Fruit fly (Drosophila melanogaster): ENCODE results near the gene Fkbp39.

Fkbp39 gene

DNA sequence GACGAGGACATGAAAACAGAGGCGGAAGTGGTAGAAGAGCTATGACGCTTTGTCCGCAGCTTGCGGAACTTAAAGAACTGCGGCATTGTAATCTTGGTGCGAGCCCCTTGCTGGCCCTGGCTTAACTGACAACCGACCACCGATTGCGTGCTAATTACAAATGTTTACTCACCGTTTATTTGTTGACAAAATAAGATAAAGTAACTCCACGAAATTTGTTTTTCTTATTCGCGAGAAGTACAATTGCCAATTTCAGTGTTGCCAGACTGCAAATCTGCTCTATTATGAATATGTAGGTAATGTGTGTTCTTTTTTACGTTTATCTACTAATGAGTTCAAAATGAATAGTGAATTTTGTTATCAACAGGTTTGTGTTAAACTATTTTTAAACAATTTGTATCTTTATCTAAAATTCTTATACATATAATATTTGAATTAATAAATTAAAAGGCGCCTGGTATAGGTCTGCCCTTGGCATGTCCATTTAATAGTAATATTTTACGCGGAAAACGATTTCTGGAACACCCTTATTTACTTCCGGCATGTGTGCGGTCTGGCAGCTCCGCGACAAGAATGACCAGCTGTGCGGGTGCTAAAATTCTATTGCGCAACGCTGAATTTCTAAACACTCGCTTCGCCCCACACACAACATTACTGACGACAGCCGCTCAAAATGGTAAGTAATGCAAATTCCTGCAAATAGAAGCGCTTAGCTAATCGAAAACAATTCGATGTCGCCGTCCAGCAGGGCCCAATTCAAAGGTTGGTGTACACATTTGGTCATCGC lies 23.9 kb upstream of the Fkbp39 start, which contains the start of the genes Atg4b and Hibch:
Gene Atg4b, minus strand, starts transcription at position 280 of the 787 bp plus-strand sequence.
Gene Hibch, plus strand, starts transcription at position 585 of the 787 bp plus-strand sequence.
- no peak for TF ChIP-seq Hmx (GFP tag; optimal IDR thresholded peaks at IDR 0.05)
- peak; percentile 67 for TF ChIP-seq CG11723 (GFP tag; optimal IDR thresholded peaks at IDR 0.05)
- peak; percentile 93 for TF ChIP-seq CG2678 (tag; optimal IDR thresholded peaks at IDR 0.05)
- TF ChIP-seq NK7.1 (GFP tag; optimal IDR thresholded peaks at IDR 0.05): no peak
- peak; percentile 73 for TF ChIP-seq Mrtf (GFP tag; IDR thresholded peaks at IDR 0.05)
- peak; percentile 35 for TF ChIP-seq CrebB (tag; optimal IDR thresholded peaks at IDR 0.05)
- TF ChIP-seq chif (GFP tag; optimal IDR thresholded peaks at IDR 0.05): no peak
- peak; percentile 84 for TF ChIP-seq CG33557 (GFP tag; optimal IDR thresholded peaks at IDR 0.05)
- peak; percentile 20; the same call in 1 of the 2 replicates for TF ChIP-seq ro (GFP tag; IDR thresholded peaks at IDR 0.05)
- TF ChIP-seq CG12104 (GFP tag; optimal IDR thresholded peaks at IDR 0.05): peak; percentile 79
- TF ChIP-seq CG12769 (tag; optimal IDR thresholded peaks at IDR 0.05): no peak
- TF ChIP-seq zf30C (GFP tag; optimal IDR thresholded peaks at IDR 0.05): no peak
- TF ChIP-seq CG10147 (GFP tag; optimal IDR thresholded peaks at IDR 0.05): peak; percentile 85
- peak in 1 of 3 experiments; percentile 86 for TF ChIP-seq lola (GFP tag; optimal IDR thresholded peaks at IDR 0.05)
- TF ChIP-seq CkIIα-i1 (GFP tag; IDR thresholded peaks at IDR 0.05): no peak
- peak; percentile 78 for TF ChIP-seq al (GFP tag; IDR thresholded peaks at IDR 0.05)
- peak; percentile 78 for TF ChIP-seq CG16815 (GFP tag; optimal IDR thresholded peaks at IDR 0.05)
- TF ChIP-seq CG1832 (GFP tag; optimal IDR thresholded peaks at IDR 0.05): no peak
- peak; percentile 87 for TF ChIP-seq CG13775 (GFP tag; optimal IDR thresholded peaks at IDR 0.05)
- no peak for TF ChIP-seq CG1529 (GFP tag; optimal IDR thresholded peaks at IDR 0.05)
- peak; percentile 64 for TF ChIP-seq salm (tag; optimal IDR thresholded peaks at IDR 0.05)
- TF ChIP-seq fd3F (GFP tag; optimal IDR thresholded peaks at IDR 0.05): peak; percentile 79
- peak; percentile 82 for TF ChIP-seq CG1602 (GFP tag; optimal IDR thresholded peaks at IDR 0.05)
- TF ChIP-seq B-H2 (GFP tag; optimal IDR thresholded peaks at IDR 0.05): peak; percentile 88
- peak; percentile 90 for TF ChIP-seq Meics (GFP tag; optimal IDR thresholded peaks at IDR 0.05)
- no peak for TF ChIP-seq crc (GFP tag; optimal IDR thresholded peaks at IDR 0.05)
- TF ChIP-seq CG6654 (GFP tag; optimal IDR thresholded peaks at IDR 0.05): peak; percentile 63
- TF ChIP-seq Gug (GFP tag; IDR thresholded peaks at IDR 0.05): peak; percentile 81
- TF ChIP-seq CG14965 (GFP tag; optimal IDR thresholded peaks at IDR 0.05; ENCODE audit: borderline replicate concordance): no peak
- peak; percentile 79 for TF ChIP-seq wdn (GFP tag; IDR thresholded peaks at IDR 0.05)
- peak; percentile 48; the same call in 1 of the 2 replicates for TF ChIP-seq CG11696 (GFP tag; IDR thresholded peaks at IDR 0.05)
- TF ChIP-seq CG3847 (GFP tag; IDR thresholded peaks at IDR 0.05): peak; percentile 92
- peak; percentile 64 for TF ChIP-seq CG42726 (GFP tag; IDR thresholded peaks at IDR 0.05; ENCODE audit: partially characterized antibody)
- TF ChIP-seq CG2202 (tag; optimal IDR thresholded peaks at IDR 0.05): peak; percentile 48
- no peak for TF ChIP-seq CG17568 (GFP tag; optimal IDR thresholded peaks at IDR 0.05)
- TF ChIP-seq pfk (GFP tag; optimal IDR thresholded peaks at IDR 0.05): peak; percentile 47
- TF ChIP-seq Camta (GFP tag; optimal IDR thresholded peaks at IDR 0.05): no peak
- peak; percentile 38 for TF ChIP-seq CG9797 (GFP tag; optimal IDR thresholded peaks at IDR 0.05)
- TF ChIP-seq hb (GFP tag; IDR thresholded peaks at IDR 0.05; ENCODE audit: partially characterized antibody): no peak
- peak; percentile 72 for TF ChIP-seq Drgx (GFP tag; IDR thresholded peaks at IDR 0.05)
- TF ChIP-seq CG12659 (GFP tag; optimal IDR thresholded peaks at IDR 0.05): peak; percentile 94
- TF ChIP-seq slbo (GFP tag; IDR thresholded peaks at IDR 0.05): peak; percentile 91
- TF ChIP-seq Kr (GFP tag; optimal IDR thresholded peaks at IDR 0.05): no peak
- peak; percentile 70 for TF ChIP-seq odd (GFP tag; optimal IDR thresholded peaks at IDR 0.05)
- no peak for TF ChIP-seq ash1 (GFP tag; optimal IDR thresholded peaks at IDR 0.05)
- peak; percentile 43 for TF ChIP-seq CG12219 (GFP tag; optimal IDR thresholded peaks at IDR 0.05)
- peak; percentile 48 for TF ChIP-seq Mad (GFP tag; optimal IDR thresholded peaks at IDR 0.05)
- no peak for TF ChIP-seq vnd (GFP tag; IDR thresholded peaks at IDR 0.05; ENCODE audit: partially characterized antibody)

Data from whole organism, embryonic.